Fruit fly (Drosophila melanogaster): ENCODE results near the gene Pldn.

The Pldn gene

dm6 chr3L:11708633-11709116 lies 17.5 kb upstream of the Pldn start, which contains the start of the genes Ccdc56 and mtTFB1 (continued):
- TF ChIP-seq CG2202 (tag; optimal IDR thresholded peaks at IDR 0.05) (no peak), Gug (GFP tag; IDR thresholded peaks at IDR 0.05) (no peak), sug (tag; optimal IDR thresholded peaks at IDR 0.05) (no peak), esg (GFP tag; conservative IDR thresholded peaks at IDR 0.05) (no peak), CG12219 (GFP tag; optimal IDR thresholded peaks at IDR 0.05) (no peak), CG1024 (GFP tag; IDR thresholded peaks at IDR 0.05) (no peak), Elba2 (GFP tag; optimal IDR thresholded peaks at IDR 0.05) (no peak), ewg (GFP tag; optimal IDR thresholded peaks at IDR 0.05) (peak; percentile 76), Atf6 (GFP tag; IDR thresholded peaks at IDR 0.05) (no peak), Nf-YB (GFP tag; optimal IDR thresholded peaks at IDR 0.05) (no peak), Bdp1 (GFP tag; optimal IDR thresholded peaks at IDR 0.05) (peak; percentile 43), ci (GFP tag; IDR thresholded peaks at IDR 0.05) (0 out of 3 replicates have a peak, but pooled peaks have one; percentile 39), CG7372 (GFP tag; IDR thresholded peaks at IDR 0.05) (no peak), CG13296 (GFP tag; optimal IDR thresholded peaks at IDR 0.05) (no peak), Ets65A (GFP tag) (peak; percentile 23), CG5953 (GFP tag; IDR thresholded peaks at IDR 0.05) (no peak), croc (GFP tag; conservative IDR thresholded peaks at IDR 0.05) (no peak), ro (GFP tag; IDR thresholded peaks at IDR 0.05) (no peak), sima (GFP tag; optimal IDR thresholded peaks at IDR 0.05) (no peak), gem (tag; optimal IDR thresholded peaks at IDR 0.05) (no peak), zen (tag; optimal IDR thresholded peaks at IDR 0.05) (no peak), eyg (GFP tag; optimal IDR thresholded peaks at IDR 0.05) (no peak), az2 (GFP tag; optimal IDR thresholded peaks at IDR 0.05) (no peak), CG13123 (GFP tag; optimal IDR thresholded peaks at IDR 0.05) (no peak), CG7963 (GFP tag; IDR thresholded peaks at IDR 0.05; ENCODE audit: partially characterized antibody) (no peak), CG12155 (GFP tag; optimal IDR thresholded peaks at IDR 0.05) (peak; percentile 91), tup (GFP tag; optimal IDR thresholded peaks at IDR 0.05) (no peak), PHDP (tag; optimal IDR thresholded peaks at IDR 0.05) (no peak), CG1602 (GFP tag; optimal IDR thresholded peaks at IDR 0.05) (no peak), gsb-n (tag; optimal IDR thresholded peaks at IDR 0.05) (no peak), usp (GFP tag; optimal IDR thresholded peaks at IDR 0.05) (no peak), corto (GFP tag; optimal IDR thresholded peaks at IDR 0.05) (peak; percentile 33), oc (tag; optimal IDR thresholded peaks at IDR 0.05) (no peak), CG7839 (tag; optimal IDR thresholded peaks at IDR 0.05) (peak; percentile 31), CG6175 (GFP tag; IDR thresholded peaks at IDR 0.05) (no peak), CTCF (GFP tag; optimal IDR thresholded peaks at IDR 0.05) (peak; percentile 5), Gsc (GFP tag; IDR thresholded peaks at IDR 0.05) (no peak), CG12391 (tag; optimal IDR thresholded peaks at IDR 0.05) (peak; percentile 29), Ptx1 (GFP tag; IDR thresholded peaks at IDR 0.05) (no peak), CG4617 (GFP tag; optimal IDR thresholded peaks at IDR 0.05; ENCODE audit: borderline replicate concordance) (peak; percentile 4), Dp (GFP tag; optimal IDR thresholded peaks at IDR 0.05) (peak; percentile 84), CG7786 (GFP tag; optimal IDR thresholded peaks at IDR 0.05) (no peak), pzg (GFP tag; optimal IDR thresholded peaks at IDR 0.05) (peak; percentile 80), stwl (tag; optimal IDR thresholded peaks at IDR 0.05) (peak; percentile 57), grau (tag; optimal IDR thresholded peaks at IDR 0.05) (peak; percentile 64), jumu (GFP tag; optimal IDR thresholded peaks at IDR 0.05) (peak; percentile 11), MBD-R2 (GFP tag; IDR thresholded peaks at IDR 0.05) (peak; percentile 65), CG30403 (GFP tag; optimal IDR thresholded peaks at IDR 0.05) (peak; percentile 0), CG2120 (GFP tag; optimal IDR thresholded peaks at IDR 0.05) (peak; percentile 20), CG13775 (GFP tag; optimal IDR thresholded peaks at IDR 0.05) (no peak), NK7.1 (GFP tag; optimal IDR thresholded peaks at IDR 0.05) (no peak), MESR4 (GFP tag; optimal IDR thresholded peaks at IDR 0.05) (peak; percentile 64), dm (GFP tag; optimal IDR thresholded peaks at IDR 0.05) (peak; percentile 2)

All from whole organism, embryonic.